Worm (Caenorhabditis elegans): ENCODE measurements around the gene T05B9.1.

T05B9.1 gene

ce11 chrII:11224045-11224481 is 36.9 kb downstream of the T05B9.1 start:
- TF ChIP-seq ztf-11 (tag; optimal IDR thresholded peaks at IDR 0.05): no peak
- peak; percentile 86 for TF ChIP-seq nhr-102 (tag; optimal IDR thresholded peaks at IDR 0.05)
- no peak for TF ChIP-seq unc-39 (tag; optimal IDR thresholded peaks at IDR 0.05)
- TF ChIP-seq nhr-11 (tag; optimal IDR thresholded peaks at IDR 0.05): no peak
- TF ChIP-seq hlh-11 (tag; optimal IDR thresholded peaks at IDR 0.05): peak; percentile 80
- 0 out of 2 replicates have a peak, but pooled peaks have one; percentile 21 for TF ChIP-seq ceh-20 (GFP tag; IDR thresholded peaks at IDR 0.05)
- TF ChIP-seq egl-27 (tag; optimal IDR thresholded peaks at IDR 0.05): no peak
- no peak for TF ChIP-seq egl-43 (GFP tag; IDR thresholded peaks at IDR 0.05)
- no peak for TF ChIP-seq ZK546.5 (tag; optimal IDR thresholded peaks at IDR 0.05)
- no peak for TF ChIP-seq tag-97 (GFP tag; IDR thresholded peaks at IDR 0.05)
- no peak for TF ChIP-seq fkh-10 (GFP tag; optimal IDR thresholded peaks at IDR 0.05)
- no peak for TF ChIP-seq daf-8 (GFP tag; IDR thresholded peaks at IDR 0.05)
- no peak for TF ChIP-seq nhr-10 (tag; optimal IDR thresholded peaks at IDR 0.05)
- TF ChIP-seq pqm-1 (tag; optimal IDR thresholded peaks at IDR 0.05): peak; percentile 41
- peak; percentile 82 for TF ChIP-seq lin-13 (GFP tag; optimal IDR thresholded peaks at IDR 0.05)
- peak; percentile 60 to 64 for TF ChIP-seq daf-16 (GFP tag; optimal IDR thresholded peaks at IDR 0.05)
- peak; percentile 92 for TF ChIP-seq daf-16 (tag; optimal IDR thresholded peaks at IDR 0.05)
- no peak for TF ChIP-seq lin-39 (tag; optimal IDR thresholded peaks at IDR 0.05)
- peak; percentile 86 for TF ChIP-seq lin-38 (GFP tag; IDR thresholded peaks at IDR 0.05)
- TF ChIP-seq snpc-4 (tag; optimal IDR thresholded peaks at IDR 0.05): peak; percentile 93
- TF ChIP-seq php-3 (GFP tag; IDR thresholded peaks at IDR 0.05): peak; percentile 64; the same call in 1 of the 2 replicates
- TF ChIP-seq ceh-28 (tag; optimal IDR thresholded peaks at IDR 0.05): no peak
- TF ChIP-seq hlh-30 (tag; optimal IDR thresholded peaks at IDR 0.05; ENCODE audit: insufficient read depth): peak; percentile 61
- TF ChIP-seq saeg-2 (GFP tag; IDR thresholded peaks at IDR 0.05): peak; percentile 49; the same call in 1 of the 2 replicates
- peak; percentile 77 for TF ChIP-seq pha-4 (GFP tag; IDR thresholded peaks at IDR 0.05)
- no peak for TF ChIP-seq pha-4 (tag; optimal IDR thresholded peaks at IDR 0.05)
- 0 out of 2 replicates have a peak, but pooled peaks have one; percentile 26 for TF ChIP-seq nhr-41 (GFP tag; IDR thresholded peaks at IDR 0.05)
- peak; percentile 93 for TF ChIP-seq T26A8.4 (GFP tag; IDR thresholded peaks at IDR 0.05)
- TF ChIP-seq F26F4.8 (GFP tag; conservative IDR thresholded peaks at IDR 0.05): no peak
- TF ChIP-seq rbr-2 (tag; optimal IDR thresholded peaks at IDR 0.05): peak; percentile 60
- peak; percentile 47 for TF ChIP-seq nhr-77 (tag; optimal IDR thresholded peaks at IDR 0.05)
- TF ChIP-seq ceh-82 (tag; optimal IDR thresholded peaks at IDR 0.05): no peak
- no peak for TF ChIP-seq aly-2 (tag; optimal IDR thresholded peaks at IDR 0.05)
- TF ChIP-seq Y75B8A.6 (GFP tag; IDR thresholded peaks at IDR 0.05): 0 out of 2 replicates have a peak, but pooled peaks have one; percentile 34
- no peak for TF ChIP-seq daf-12 (tag; optimal IDR thresholded peaks at IDR 0.05)
- TF ChIP-seq mes-2 (tag; optimal IDR thresholded peaks at IDR 0.05; ENCODE audit: poor library complexity, severe bottlenecking): peak; percentile 89
- peak; percentile 71 for TF ChIP-seq nhr-6 (tag; optimal IDR thresholded peaks at IDR 0.05)
- no peak for TF ChIP-seq cey-2 (tag; optimal IDR thresholded peaks at IDR 0.05; ENCODE audit: borderline replicate concordance, insufficient read depth)
- peak; percentile 90 for TF ChIP-seq F49E8.2 (tag; optimal IDR thresholded peaks at IDR 0.05; ENCODE audit: borderline replicate concordance)
- TF ChIP-seq nhr-111 (GFP tag; optimal IDR thresholded peaks at IDR 0.05): no peak
- TF ChIP-seq aha-1 (tag): peak; percentile 62
- TF ChIP-seq zip-2 (tag; optimal IDR thresholded peaks at IDR 0.05): peak; percentile 25
- TF ChIP-seq Y5F2A.4 (GFP tag; optimal IDR thresholded peaks at IDR 0.05): no peak
- no peak for TF ChIP-seq nhr-25 (tag; optimal IDR thresholded peaks at IDR 0.05; ENCODE audit: borderline replicate concordance, insufficient read depth)
- no peak for TF ChIP-seq zag-1 (tag; optimal IDR thresholded peaks at IDR 0.05)
- TF ChIP-seq sdz-12 (GFP tag; optimal IDR thresholded peaks at IDR 0.05): no peak
- TF ChIP-seq nhr-48 (tag; optimal IDR thresholded peaks at IDR 0.05): peak; percentile 44
- peak; percentile 78; the same call in 1 of the 2 replicates for TF ChIP-seq nhr-42 (GFP tag; IDR thresholded peaks at IDR 0.05)
- TF ChIP-seq mep-1 (tag; optimal IDR thresholded peaks at IDR 0.05): peak; percentile 80
- TF ChIP-seq dmd-9 (GFP tag; IDR thresholded peaks at IDR 0.05): no peak
- TF ChIP-seq nhr-28 (tag; optimal IDR thresholded peaks at IDR 0.05): peak; percentile 72
- TF ChIP-seq T20F7.1 (GFP tag; optimal IDR thresholded peaks at IDR 0.05): no peak
